Worm (Caenorhabditis elegans) whole organism, mixed stage, embryonic: ENCODE results near the gene rfs-1.

Experiments used
- bed-3 ChIP-seq: fragments of 200-800 bp; sonication (Bioruptor generic); optimal IDR thresholded peaks from 3 replicates; lab custom pipeline; 2018; ENCODE audit warnings: mild to moderate bottlenecking, missing genetic modification characterization, moderate library complexity, missing compliant biosample characterization
- ceh-83 ChIP-seq: fragments of 200-800 bp; sonication (Bioruptor generic); optimal IDR thresholded peaks from 2 replicates; lab custom pipeline; 2018; ENCODE audit warnings: mild to moderate bottlenecking, missing genetic modification characterization, missing compliant biosample characterization
- elt-1 ChIP-seq: sonication (generic microtip); optimal IDR thresholded peaks from 2 replicates; lab custom pipeline; 2017; ENCODE audit warnings: missing genetic modification characterization, mild to moderate bottlenecking, missing compliant biosample characterization, antibody characterized with exemption, moderate library complexity, borderline replicate concordance; ENCODE audit not compliant: insufficient read depth
- lin-13 ChIP-seq: fragments of 150-350 bp; optimal IDR thresholded peaks from 2 replicates; lab custom pipeline; 2014; ENCODE audit warnings: missing biosample characterization, missing genetic modification characterization
- mep-1 ChIP-seq: fragments of 150-350 bp; optimal IDR thresholded peaks from 2 replicates; lab custom pipeline; 2017; ENCODE audit warnings: missing biosample characterization, missing genetic modification reagents, missing genetic modification characterization, inconsistent platforms
- nhr-12 ChIP-seq: fragments of 150-350 bp; optimal IDR thresholded peaks from 2 replicates; lab custom pipeline; 2014; ENCODE audit warnings: missing biosample characterization, missing genetic modification characterization
- nhr-28 ChIP-seq: fragments of 150-350 bp; optimal IDR thresholded peaks from 2 replicates; lab custom pipeline; 2014; ENCODE audit warnings: missing biosample characterization, missing genetic modification characterization
- nhr-76 ChIP-seq: sonication (generic microtip); optimal IDR thresholded peaks from 2 replicates; lab custom pipeline; 2017; ENCODE audit warnings: missing biosample characterization, missing genetic modification characterization
- sptf-1 ChIP-seq: sonication (generic microtip); optimal IDR thresholded peaks from 2 replicates; lab custom pipeline; 2017; ENCODE audit warnings: mild to moderate bottlenecking, missing genetic modification characterization, moderate library complexity, missing compliant biosample characterization
- unc-39 ChIP-seq: fragments of 150-350 bp; optimal IDR thresholded peaks from 2 replicates; lab custom pipeline; 2014; ENCODE audit warnings: missing biosample characterization, missing genetic modification characterization

DNA sequence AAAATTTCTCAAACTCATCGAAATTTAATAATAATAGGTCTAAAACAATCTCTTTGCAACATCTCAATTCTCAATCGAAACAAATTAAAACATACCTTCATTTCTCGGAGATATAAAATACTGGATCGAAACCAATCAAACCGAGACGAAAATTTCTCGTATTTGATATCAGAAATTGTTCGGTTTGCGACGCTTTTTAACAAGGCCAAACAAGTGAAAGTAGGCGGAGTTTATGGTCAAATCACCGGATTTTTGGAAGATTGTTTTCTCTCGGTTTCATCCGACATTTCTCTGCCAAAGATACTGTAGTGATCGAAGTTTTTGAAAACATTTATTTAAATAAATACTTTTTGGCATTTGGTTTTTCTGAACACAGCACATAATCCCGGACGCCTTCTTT is 9.1 kb downstream of the rfs-1 start, which contains the start of gene C02F5.14:
- no peak for TF ChIP-seq nhr-28 (tag; lab: Kevin White, UChicago)
- no peak for TF ChIP-seq sptf-1 (tag; lab: Kevin White, UChicago)
- TF ChIP-seq nhr-12, result no peak
- no peak for TF ChIP-seq nhr-76
- TF ChIP-seq lin-13 (tag; lab: Kevin White, UChicago), result no peak
- no peak for TF ChIP-seq bed-3
- TF ChIP-seq unc-39 (tag; lab: Kevin White, UChicago), result no peak
- TF ChIP-seq elt-1, result no peak
- TF ChIP-seq ceh-83 (GFP tag; lab: Kevin White, UChicago), result no peak
- TF ChIP-seq mep-1, result no peak
